Fruit fly (Drosophila melanogaster) whole organism, embryonic: ENCODE measurements around the gene CG5697.

Experiments used
- Ada2b ChIP-seq: fragments of 200-800 bp; sonication (Bioruptor generic); IDR thresholded peaks from 2 replicates; pipeline ENCODE4 v1.3.6; 2022; ENCODE audit warnings: missing biosample characterization, missing genetic modification characterization
- Atf3 ChIP-seq: fragments of 200-800 bp; sonication (Bioruptor generic); optimal IDR thresholded peaks from 3 replicates; lab custom pipeline; 2016; ENCODE audit warnings: missing biosample characterization, missing genetic modification characterization
- BEAF-32 ChIP-seq: fragments of 200-800 bp; sonication (Bioruptor generic); optimal IDR thresholded peaks from 3 replicates; lab custom pipeline; 2017; ENCODE audit warnings: missing biosample characterization, missing genetic modification characterization, mild to moderate bottlenecking, moderate library complexity, missing genetic modification reagents
- CG11696 ChIP-seq: fragments of 200-800 bp; sonication (Bioruptor generic); IDR thresholded peaks from 2 replicates; pipeline ENCODE4 v1.3.6; 2022; ENCODE audit warnings: missing biosample characterization, missing genetic modification characterization
- CG14014 ChIP-seq: fragments of 200-800 bp; sonication (Bioruptor generic); IDR thresholded peaks from 2 replicates; pipeline ENCODE4 v1.3.6; 2022; ENCODE audit warnings: missing biosample characterization, missing genetic modification characterization
- CG1603 ChIP-seq: fragments of 200-800 bp; sonication (Bioruptor generic); optimal IDR thresholded peaks from 2 replicates; lab custom pipeline; 2019; ENCODE audit warnings: missing biosample characterization, mild to moderate bottlenecking, missing genetic modification characterization, moderate library complexity
- CG17328 ChIP-seq: fragments of 200-800 bp; sonication (Bioruptor generic); IDR thresholded peaks from 2 replicates; pipeline ENCODE4 v1.3.6; 2022; ENCODE audit warnings: missing biosample characterization, missing genetic modification characterization
- CG18619 ChIP-seq: fragments of 200-800 bp; sonication (Bioruptor generic); optimal IDR thresholded peaks from 3 replicates; lab custom pipeline; 2017; ENCODE audit warnings: missing biosample characterization, mild to moderate bottlenecking, missing genetic modification characterization
- CG2712 ChIP-seq: fragments of 200-800 bp; optimal IDR thresholded peaks from 3 replicates; lab custom pipeline; 2019; ENCODE audit warnings: missing biosample characterization, mild to moderate bottlenecking, missing genetic modification characterization, moderate library complexity
- CG3163 ChIP-seq: fragments of 200-800 bp; sonication (Bioruptor generic); optimal IDR thresholded peaks from 3 replicates; lab custom pipeline; 2016; ENCODE audit warnings: missing biosample characterization, missing genetic modification characterization
- CG4730 ChIP-seq: fragments of 200-800 bp; sonication (Bioruptor generic); IDR thresholded peaks from 2 replicates; pipeline ENCODE4 v1.3.6; 2022; ENCODE audit warnings: missing biosample characterization, missing genetic modification characterization
- CG5245 ChIP-seq: fragments of 200-800 bp; sonication (Bioruptor generic); optimal IDR thresholded peaks from 3 replicates; lab custom pipeline; 2016; ENCODE audit warnings: missing biosample characterization, missing genetic modification characterization
- CG6175 ChIP-seq: fragments of 200-800 bp; sonication (Bioruptor generic); IDR thresholded peaks from 3 replicates; pipeline ENCODE4 v1.3.6; 2022; ENCODE audit warnings: missing biosample characterization, missing genetic modification characterization
- CG6654 ChIP-seq: fragments of 200-800 bp; sonication (Bioruptor generic); optimal IDR thresholded peaks from 2 replicates; lab custom pipeline; 2017; ENCODE audit warnings: missing biosample characterization, mild to moderate bottlenecking, missing genetic modification characterization
- CG7745 ChIP-seq: fragments of 200-800 bp; sonication (Bioruptor generic); optimal IDR thresholded peaks from 2 replicates; lab custom pipeline; 2018; ENCODE audit warnings: missing biosample characterization, mild to moderate bottlenecking, missing genetic modification characterization, moderate library complexity
- CG8478 ChIP-seq: fragments of >200 bp; optimal IDR thresholded peaks from 2 replicates; lab custom pipeline; 2018
- Dad ChIP-seq: fragments of 200-800 bp; sonication (Bioruptor generic); optimal IDR thresholded peaks from 3 replicates; lab custom pipeline; 2016; ENCODE audit warnings: missing biosample characterization, missing genetic modification characterization
- Dbx ChIP-seq: fragments of 200-800 bp; sonication (Bioruptor generic); IDR thresholded peaks from 3 replicates; pipeline ENCODE4 v1.3.6; 2022; ENCODE audit warnings: missing biosample characterization, missing genetic modification characterization
- Dll ChIP-seq: fragments of 200-800 bp; sonication (Bioruptor generic); IDR thresholded peaks from 4 replicates; pipeline ENCODE4 v1.3.6; 2022; ENCODE audit warnings: missing biosample characterization, missing genetic modification characterization; ENCODE audit not compliant: partially characterized antibody
- Drgx ChIP-seq: fragments of 200-800 bp; sonication (Bioruptor generic); IDR thresholded peaks from 2 replicates; pipeline ENCODE4 v1.3.6; 2022; ENCODE audit warnings: missing biosample characterization, missing genetic modification characterization
- Fer3 ChIP-seq: fragments of 200-800 bp; sonication (Bioruptor generic); optimal IDR thresholded peaks from 2 replicates; lab custom pipeline; 2018; ENCODE audit warnings: missing biosample characterization, mild to moderate bottlenecking, missing genetic modification characterization, moderate library complexity
- Gug ChIP-seq: fragments of 200-800 bp; sonication (Bioruptor generic); IDR thresholded peaks from 4 replicates; pipeline ENCODE4 v1.3.6; 2022; ENCODE audit warnings: missing biosample characterization, missing genetic modification characterization
- Kr ChIP-seq: fragments of 200-800 bp; sonication (Bioruptor generic); optimal IDR thresholded peaks from 2 replicates; lab custom pipeline; 2017; ENCODE audit warnings: missing biosample characterization, mild to moderate bottlenecking, missing genetic modification characterization
- Mes4 ChIP-seq: fragments of 200-800 bp; sonication (Bioruptor generic); optimal IDR thresholded peaks from 2 replicates; lab custom pipeline; 2016; ENCODE audit warnings: missing biosample characterization, missing genetic modification characterization
- NFAT ChIP-seq: fragments of 200-800 bp; sonication (Bioruptor generic); IDR thresholded peaks from 2 replicates; pipeline ENCODE4 v1.3.6; 2022; ENCODE audit warnings: missing biosample characterization, missing genetic modification characterization
- NfI ChIP-seq: fragments of 200-800 bp; sonication (Bioruptor generic); optimal IDR thresholded peaks from 3 replicates; lab custom pipeline; 2018; ENCODE audit warnings: missing biosample characterization, mild to moderate bottlenecking, missing genetic modification characterization, moderate library complexity
- PHDP ChIP-seq: fragments of 200-800 bp; sonication (Bioruptor generic); optimal IDR thresholded peaks from 3 replicates; lab custom pipeline; 2018; ENCODE audit warnings: missing biosample characterization, mild to moderate bottlenecking, missing genetic modification characterization, moderate library complexity
- Ssrp ChIP-seq: fragments of 200-800 bp; sonication (Bioruptor generic); optimal IDR thresholded peaks from 2 replicates; lab custom pipeline; 2018; ENCODE audit warnings: missing biosample characterization, mild to moderate bottlenecking, missing genetic modification characterization, moderate library complexity
- abd-A ChIP-seq: fragments of 200-800 bp; sonication (Bioruptor generic); optimal IDR thresholded peaks from 3 replicates; lab custom pipeline; 2019; ENCODE audit warnings: missing biosample characterization, mild to moderate bottlenecking, missing genetic modification characterization, moderate library complexity
- br ChIP-seq: fragments of >200 bp; optimal IDR thresholded peaks from 2 replicates; lab custom pipeline; 2017
- bsh ChIP-seq, 2 experiments: fragments of 200-800 bp; sonication (Bioruptor generic); optimal IDR thresholded peaks; 2 replicates each; lab custom pipeline; 2017 to 2018; ENCODE audit warnings: mild to moderate bottlenecking in 2 of 2, missing biosample characterization in 2 of 2, missing genetic modification characterization in 2 of 2, moderate library complexity in 1 of 2
- fd96Cb ChIP-seq: fragments of 200-800 bp; sonication (Bioruptor generic); optimal IDR thresholded peaks from 2 replicates; lab custom pipeline; 2018; ENCODE audit warnings: missing biosample characterization, mild to moderate bottlenecking, missing genetic modification characterization, moderate library complexity
- gfzf ChIP-seq: fragments of 200-800 bp; sonication (Bioruptor generic); optimal IDR thresholded peaks from 2 replicates; lab custom pipeline; 2016; ENCODE audit warnings: missing biosample characterization, mild to moderate bottlenecking, missing genetic modification characterization, moderate library complexity
- mld ChIP-seq: fragments of 200-800 bp; sonication (Bioruptor generic); IDR thresholded peaks from 3 replicates; pipeline ENCODE4 v1.3.6; 2022; ENCODE audit warnings: missing biosample characterization, missing genetic modification characterization; ENCODE audit not compliant: partially characterized antibody
- nerfin-2 ChIP-seq: fragments of 200-800 bp; sonication (Bioruptor generic); IDR thresholded peaks from 2 replicates; pipeline ENCODE4 v1.3.6; 2022; ENCODE audit warnings: missing biosample characterization, missing genetic modification characterization; ENCODE audit not compliant: partially characterized antibody
- nmo ChIP-seq: fragments of 200-800 bp; sonication (Bioruptor generic); optimal IDR thresholded peaks from 2 replicates; lab custom pipeline; 2018; ENCODE audit warnings: missing biosample characterization, mild to moderate bottlenecking, missing genetic modification characterization, moderate library complexity
- psq ChIP-seq: fragments of 200-800 bp; sonication (Bioruptor generic); optimal IDR thresholded peaks from 2 replicates; lab custom pipeline; 2017; ENCODE audit warnings: missing biosample characterization, missing genetic modification characterization
- sima ChIP-seq: fragments of 200-800 bp; sonication (Bioruptor generic); optimal IDR thresholded peaks from 2 replicates; lab custom pipeline; 2016; ENCODE audit warnings: missing biosample characterization, missing genetic modification characterization
- slbo ChIP-seq: fragments of 200-800 bp; sonication (Bioruptor generic); IDR thresholded peaks from 2 replicates; pipeline ENCODE4 v1.3.6; 2022; ENCODE audit warnings: missing biosample characterization, missing genetic modification characterization
- sob ChIP-seq: fragments of 200-800 bp; sonication (Bioruptor generic); IDR thresholded peaks from 2 replicates; pipeline ENCODE4 v1.3.6; 2022; ENCODE audit warnings: missing biosample characterization, missing genetic modification characterization
- ssp ChIP-seq: fragments of 200-800 bp; sonication (Bioruptor generic); IDR thresholded peaks from 2 replicates; pipeline ENCODE4 v1.3.6; 2022; ENCODE audit warnings: missing biosample characterization, missing genetic modification characterization
- ttk ChIP-seq: fragments of 200-800 bp; sonication (Bioruptor generic); IDR thresholded peaks from 2 replicates; pipeline ENCODE4 v2.1.2; 2022; ENCODE audit warnings: missing biosample characterization, missing genetic modification characterization
- twi ChIP-seq: fragments of 200-800 bp; optimal IDR thresholded peaks from 2 replicates; lab custom pipeline; 2019; ENCODE audit warnings: missing biosample characterization, mild to moderate bottlenecking, missing genetic modification characterization, moderate library complexity
- yki ChIP-seq: fragments of >200 bp; optimal IDR thresholded peaks from 3 replicates; lab custom pipeline; 2018

The CG5697 gene

DNA sequence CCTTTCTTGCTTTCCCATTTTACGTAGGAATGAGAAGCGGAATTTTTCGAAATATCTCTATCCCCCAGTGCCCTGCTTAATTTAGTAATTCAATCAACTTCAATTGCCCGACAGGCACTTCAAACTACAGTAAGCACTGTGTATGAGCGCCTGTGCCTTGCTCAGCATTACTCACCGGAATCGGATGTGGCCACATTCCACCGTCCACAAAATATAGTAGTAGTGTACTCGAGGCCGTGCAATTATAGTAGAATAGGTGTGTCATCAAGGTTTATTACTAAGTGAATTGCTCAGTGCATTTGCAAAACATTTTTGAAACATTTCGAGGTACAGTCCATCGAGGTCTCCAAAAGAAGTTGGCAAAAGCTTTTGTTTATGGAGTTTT is 49.9 kb downstream of the CG5697 start (continued):
- TF ChIP-seq abd-A (tag; lab: Kevin White, UChicago): no peak
- TF ChIP-seq CG4730 (GFP tag; lab: Robert Waterston, UW): no peak
- no peak for TF ChIP-seq CG3163 (GFP tag; lab: Kevin White, UChicago)
- TF ChIP-seq sima (GFP tag; lab: Kevin White, UChicago): no peak
- no peak for TF ChIP-seq NFAT
- TF ChIP-seq Kr (GFP tag; lab: Kevin White, UChicago): no peak
- no peak for TF ChIP-seq psq (GFP tag; lab: Kevin White, UChicago)
- TF ChIP-seq Dll (GFP tag; lab: Robert Waterston, UW): no peak
- TF ChIP-seq PHDP: no peak
- TF ChIP-seq CG5245 (GFP tag; lab: Kevin White, UChicago): no peak
- TF ChIP-seq gfzf (GFP tag; lab: Kevin White, UChicago): no peak
- no peak for TF ChIP-seq nerfin-2 (GFP tag; lab: Robert Waterston, UW)
- no peak for TF ChIP-seq mld (GFP tag; lab: Robert Waterston, UW)
- TF ChIP-seq CG6654 (GFP tag; lab: Kevin White, UChicago): no peak
- no peak for TF ChIP-seq fd96Cb (tag; lab: Kevin White, UChicago)
- TF ChIP-seq CG11696: no peak
- TF ChIP-seq BEAF-32 (GFP tag; lab: Kevin White, UChicago): no peak
- no peak for TF ChIP-seq CG7745 (tag; lab: Kevin White, UChicago)
- TF ChIP-seq ttk: 0 out of 2 replicates have a peak, but pooled peaks have one; percentile 18
- no peak for TF ChIP-seq Ssrp (tag; lab: Kevin White, UChicago)
- TF ChIP-seq Ada2b (GFP tag; lab: Robert Waterston, UW): no peak
- TF ChIP-seq Mes4: no peak
- no peak for TF ChIP-seq Fer3 (tag; lab: Kevin White, UChicago)
- TF ChIP-seq NfI (GFP tag; lab: Kevin White, UChicago): no peak
- no peak for TF ChIP-seq nmo (GFP tag; lab: Kevin White, UChicago)
- TF ChIP-seq br (lab: Kevin White, UChicago): no peak
- TF ChIP-seq CG8478 (lab: Kevin White, UChicago): no peak
- peak; percentile 40; the same call in 1 of the 2 replicates for TF ChIP-seq sob (GFP tag; lab: Robert Waterston, UW)
- no peak for TF ChIP-seq CG2712 (tag; lab: Kevin White, UChicago)
- peak; percentile 28; the same call in 1 of the 2 replicates for TF ChIP-seq CG14014 (GFP tag; lab: Robert Waterston, UW)
- TF ChIP-seq CG1603 (tag; lab: Kevin White, UChicago): peak; percentile 28
- TF ChIP-seq Dbx (GFP tag; lab: Robert Waterston, UW): no peak
- no peak for TF ChIP-seq Dad (GFP tag; lab: Kevin White, UChicago)
- 0 out of 2 replicates have a peak, but pooled peaks have one; percentile 19 for TF ChIP-seq slbo (GFP tag; lab: Robert Waterston, UW)
- 0 out of 2 replicates have a peak, but pooled peaks have one; percentile 24 for TF ChIP-seq CG17328
- TF ChIP-seq yki (lab: Kevin White, UChicago): no peak
- TF ChIP-seq CG6175 (GFP tag; lab: Robert Waterston, UW): no peak
- TF ChIP-seq Atf3 (GFP tag; lab: Kevin White, UChicago): no peak
- TF ChIP-seq Gug (GFP tag; lab: Robert Waterston, UW): no peak
- no peak for TF ChIP-seq twi (tag; lab: Kevin White, UChicago)
- no peak for TF ChIP-seq Drgx (GFP tag; lab: Robert Waterston, UW)
- no peak for TF ChIP-seq ssp (GFP tag; lab: Robert Waterston, UW)
- TF ChIP-seq bsh (GFP tag; optimal IDR thresholded peaks at IDR 0.05; lab: Kevin White, UChicago): no peak
- TF ChIP-seq CG18619 (GFP tag; lab: Kevin White, UChicago): peak; percentile 24
